Worm (Caenorhabditis elegans) whole organism, L1 larva: ENCODE data around the gene K08D8.9.
A peak's percentile ranks its signal among the peaks of the same experiment; 100 is the strongest.
"Not testable (repeated sequence)": the region's sequence is repeated elsewhere in the genome, so short reads cannot be mapped to it uniquely, and the experiment has no call there.

Experiments
- aha-1 ChIP-seq: fragments of 150-350 bp; optimal IDR thresholded peaks from 2 replicates; lab custom pipeline; 2014; ENCODE audit warnings: missing biosample characterization, missing genetic modification characterization
- alr-1 ChIP-seq: fragments of 200-800 bp; sonication (Bioruptor generic); optimal IDR thresholded peaks from 2 replicates; lab custom pipeline; 2018; ENCODE audit warnings: borderline replicate concordance, mild to moderate bottlenecking, missing genetic modification characterization, missing compliant biosample characterization
- aly-2 ChIP-seq: fragments of 150-350 bp; optimal IDR thresholded peaks from 2 replicates; lab custom pipeline; 2014; ENCODE audit warnings: missing biosample characterization, missing genetic modification characterization
- ama-1 ChIP-seq: fragments of 150-350 bp; optimal IDR thresholded peaks from 2 replicates; lab custom pipeline; 2014
- ceh-8 ChIP-seq: fragments of 200-800 bp; sonication (Bioruptor generic); optimal IDR thresholded peaks from 2 replicates; lab custom pipeline; 2018; ENCODE audit warnings: mild to moderate bottlenecking, missing genetic modification characterization, moderate library complexity, missing compliant biosample characterization
- ceh-90 ChIP-seq: sonication (generic microtip); optimal IDR thresholded peaks from 2 replicates; lab custom pipeline; 2016; ENCODE audit warnings: missing genetic modification characterization, missing compliant biosample characterization
- efl-1 ChIP-seq, 4 experiments: fragments of 150-350 bp; optimal IDR thresholded peaks in 3 of 4; peaks in 1 of 4; 1 replicate in 1 of 4; 2 replicates in 3 of 4; lab custom pipeline; 2014; ENCODE audit warnings: missing biosample characterization in 2 of 4, missing genetic modification characterization in 2 of 4, missing genetic modification reagents in 2 of 4
- efl-3 ChIP-seq: fragments of 200-800 bp; sonication (Bioruptor generic); optimal IDR thresholded peaks from 2 replicates; lab custom pipeline; 2018; ENCODE audit warnings: mild to moderate bottlenecking, missing genetic modification characterization, missing compliant biosample characterization
- elt-2 ChIP-seq: sonication (generic microtip); optimal IDR thresholded peaks from 2 replicates; lab custom pipeline; 2016; ENCODE audit warnings: missing genetic modification characterization, mild to moderate bottlenecking, inconsistent platforms, missing compliant biosample characterization, missing genetic modification reagents
- ets-5 ChIP-seq: fragments of 200-800 bp; sonication (Bioruptor generic); IDR thresholded peaks from 2 replicates; pipeline ENCODE4 v1.3.6; 2022; ENCODE audit warnings: missing genetic modification characterization, missing compliant biosample characterization
- fkh-8 ChIP-seq: sonication (generic microtip); optimal IDR thresholded peaks from 2 replicates; lab custom pipeline; 2016; ENCODE audit warnings: mild to moderate bottlenecking, missing genetic modification characterization, missing compliant biosample characterization
- hpl-2 ChIP-seq: fragments of 150-350 bp; optimal IDR thresholded peaks from 2 replicates; lab custom pipeline; 2014; ENCODE audit warnings: missing biosample characterization, missing genetic modification reagents, missing genetic modification characterization
- jun-1 ChIP-seq: fragments of 150-350 bp; optimal IDR thresholded peaks from 2 replicates; lab custom pipeline; 2014; ENCODE audit warnings: missing biosample characterization, missing genetic modification reagents, missing genetic modification characterization
- lin-14 ChIP-seq: fragments of 200-800 bp; sonication (Bioruptor generic); optimal IDR thresholded peaks from 2 replicates; lab custom pipeline; 2018; ENCODE audit warnings: mild to moderate bottlenecking, missing genetic modification characterization, moderate library complexity, missing compliant biosample characterization
- lin-39 ChIP-seq: fragments of 150-350 bp; optimal IDR thresholded peaks from 2 replicates; lab custom pipeline; 2014; ENCODE audit warnings: missing biosample characterization, missing genetic modification reagents, missing genetic modification characterization
- lir-3 ChIP-seq: sonication (generic microtip); optimal IDR thresholded peaks from 2 replicates; lab custom pipeline; 2016; ENCODE audit warnings: mild to moderate bottlenecking, missing genetic modification characterization, moderate library complexity, missing compliant biosample characterization; ENCODE audit not compliant: poor library complexity
- mab-9 ChIP-seq: fragments of 200-800 bp; sonication (Bioruptor generic); IDR thresholded peaks from 2 replicates; pipeline ENCODE4 v1.3.6; 2022; ENCODE audit warnings: missing genetic modification reagents, missing genetic modification characterization, missing compliant biosample characterization
- nhr-20 ChIP-seq: sonication (generic microtip); optimal IDR thresholded peaks from 2 replicates; lab custom pipeline; 2016; ENCODE audit warnings: mild to moderate bottlenecking, missing genetic modification characterization, missing compliant biosample characterization
- nhr-28 ChIP-seq: fragments of 150-350 bp; optimal IDR thresholded peaks from 2 replicates; lab custom pipeline; 2014; ENCODE audit warnings: missing biosample characterization, missing genetic modification characterization
- nhr-71 ChIP-seq: sonication (generic microtip); optimal IDR thresholded peaks from 2 replicates; lab custom pipeline; 2016; ENCODE audit warnings: mild to moderate bottlenecking, missing genetic modification characterization, moderate library complexity, missing compliant biosample characterization
- nhr-77 ChIP-seq: fragments of 150-350 bp; optimal IDR thresholded peaks from 2 replicates; lab custom pipeline; 2014; ENCODE audit warnings: missing biosample characterization, missing genetic modification characterization
- pax-3 ChIP-seq: fragments of 200-800 bp; sonication (Bioruptor generic); optimal IDR thresholded peaks from 2 replicates; lab custom pipeline; 2018; ENCODE audit warnings: mild to moderate bottlenecking, missing genetic modification characterization, moderate library complexity, missing compliant biosample characterization
- pqm-1 ChIP-seq: sonication (generic microtip); optimal IDR thresholded peaks from 3 replicates; lab custom pipeline; 2017; ENCODE audit warnings: missing biosample characterization, missing genetic modification characterization
- rnt-1 ChIP-seq: sonication (generic microtip); optimal IDR thresholded peaks from 2 replicates; lab custom pipeline; 2016; ENCODE audit warnings: mild to moderate bottlenecking, missing genetic modification characterization, moderate library complexity, missing compliant biosample characterization
- skn-1 ChIP-seq: fragments of 150-350 bp; optimal IDR thresholded peaks from 2 replicates; lab custom pipeline; 2014; ENCODE audit warnings: missing biosample characterization, missing genetic modification characterization
- sptf-1 ChIP-seq: fragments of 150-350 bp; optimal IDR thresholded peaks from 2 replicates; lab custom pipeline; 2014; ENCODE audit warnings: missing biosample characterization, missing genetic modification characterization
- swsn-7 ChIP-seq: sonication (generic microtip); optimal IDR thresholded peaks from 2 replicates; lab custom pipeline; 2016; ENCODE audit warnings: missing genetic modification characterization, missing compliant biosample characterization
- tlp-1 ChIP-seq: fragments of 150-350 bp; optimal IDR thresholded peaks from 2 replicates; lab custom pipeline; 2014; ENCODE audit warnings: missing biosample characterization, missing genetic modification characterization
- unc-86 ChIP-seq: sonication (generic microtip); optimal IDR thresholded peaks from 2 replicates; lab custom pipeline; 2016; ENCODE audit warnings: missing genetic modification characterization, missing compliant biosample characterization
- unc-98 ChIP-seq: fragments of 200-800 bp; sonication (Bioruptor generic); IDR thresholded peaks from 2 replicates; pipeline ENCODE4 v1.3.6; 2022; ENCODE audit warnings: missing genetic modification characterization, missing compliant biosample characterization
- ztf-11 ChIP-seq, 2 experiments: sonication (generic microtip); optimal IDR thresholded peaks; 2 replicates each; lab custom pipeline; 2016 to 2017; ENCODE audit warnings: missing genetic modification characterization in 2 of 2, missing biosample characterization in 1 of 2, missing compliant biosample characterization in 1 of 2

Gene K08D8.9

ce11 chrIV:12875260-12875659 lies 24.2 kb upstream of the K08D8.9 start, which contains the start of gene ZK896.1:
Gene ZK896.1 (minus strand): TSS chrIV:12875360.
- TF ChIP-seq mab-9; ztf-11 (tag; optimal IDR thresholded peaks at IDR 0.05; lab: Kevin White, UChicago); nhr-20 (tag; lab: Kevin White, UChicago): not testable (repeated sequence)
- TF ChIP-seq, all 84 proteins: peak for 0; not testable (repeated sequence) for 84

ce11 chrIV:12876558-12876957 lies 22.9 kb upstream of the K08D8.9 start:
- TF ChIP-seq elt-2 (tag; lab: Kevin White, UChicago), result peak; percentile 49
- TF ChIP-seq nhr-71 (tag; lab: Kevin White, UChicago), result no peak

ce11 chrIV:12879557-12879956 lies 19.9 kb upstream of the K08D8.9 start, which contains the start of gene ZK896.5:
Gene ZK896.5 (minus strand): TSS chrIV:12879645.
- TF ChIP-seq fkh-8 (tag; lab: Kevin White, UChicago) (no peak), ama-1 (lab: Kevin White, UChicago) (no peak), pax-3 (no peak), efl-1 (optimal IDR thresholded peaks at IDR 0.05; lab: Kevin White, UChicago) (no peak), efl-1 (GFP tag; optimal IDR thresholded peaks at IDR 0.05 in 1 of 2; lab: Kevin White, UChicago) (peak in 1 of 2 experiments; percentile 38), unc-86 (no peak), ets-5 (GFP tag; lab: Robert Waterston, UW) (no peak), elt-2 (tag; lab: Kevin White, UChicago) (peak; percentile 78), nhr-20 (tag; lab: Kevin White, UChicago) (peak; percentile 4), lin-39 (no peak)
- TF ChIP-seq, all 84 proteins: peak for 3

- no peak for TF ChIP-seq ceh-8
- no peak for TF ChIP-seq efl-3
- no peak for TF ChIP-seq skn-1 (tag; lab: Kevin White, UChicago)
- TF ChIP-seq rnt-1 (tag; lab: Kevin White, UChicago), result no peak
- TF ChIP-seq elt-2 (tag; lab: Kevin White, UChicago), result no peak
- no peak for TF ChIP-seq unc-98 (GFP tag; lab: Robert Waterston, UW)
- TF ChIP-seq alr-1 (tag; lab: Kevin White, UChicago), result no peak
- no peak for TF ChIP-seq aly-2 (tag; lab: Kevin White, UChicago)
- TF ChIP-seq pqm-1 (tag; lab: Kevin White, UChicago), result no peak
- no peak for TF ChIP-seq ceh-90
- no peak for TF ChIP-seq tlp-1 (tag; lab: Kevin White, UChicago)
- no peak for TF ChIP-seq nhr-77 (tag; lab: Kevin White, UChicago)
- no peak for TF ChIP-seq ama-1 (lab: Kevin White, UChicago)
- TF ChIP-seq lin-14, result no peak
- TF ChIP-seq nhr-28 (tag; lab: Kevin White, UChicago), result no peak
- no peak for TF ChIP-seq aha-1 (tag; lab: Kevin White, UChicago)
- no peak for TF ChIP-seq hpl-2 (GFP tag; lab: Kevin White, UChicago)
- no peak for TF ChIP-seq swsn-7
- TF ChIP-seq, all 84 proteins: peak for 0
These were observed 16.3 kb upstream of the K08D8.9 start, which contains the start of gene ZK896.4 for ce11 chrIV:12883190-12883589. Gene ZK896.4 (minus strand): TSS chrIV:12883290.

ce11 chrIV:12886012-12886411 lies 13.5 kb upstream of the K08D8.9 start:
- TF ChIP-seq jun-1, result no peak
- no peak for TF ChIP-seq lir-3 (tag; lab: Kevin White, UChicago)
- TF ChIP-seq ztf-11 (tag; optimal IDR thresholded peaks at IDR 0.05; lab: Kevin White, UChicago), result no peak

ce11 chrIV:12890445-12890844 lies 9.0 kb upstream of the K08D8.9 start, which contains the start of gene K08D8.6:
Gene K08D8.6 (minus strand): TSS chrIV:12890508.
- TF ChIP-seq efl-1 (optimal IDR thresholded peaks at IDR 0.05; lab: Kevin White, UChicago) (no peak), efl-1 (GFP tag; optimal IDR thresholded peaks at IDR 0.05 in 1 of 2; lab: Kevin White, UChicago) (peak in 1 of 2 experiments; percentile 30), elt-2 (tag; lab: Kevin White, UChicago) (peak; percentile 88), pqm-1 (tag; lab: Kevin White, UChicago) (peak; percentile 78), jun-1 (peak; percentile 7), sptf-1 (tag; lab: Kevin White, UChicago) (no peak)
